Worm (Caenorhabditis elegans) whole organism, L1 larva: ENCODE results near the gene nduf-11.

Experiments
- efl-3 ChIP-seq: fragments of 200-800 bp; sonication (Bioruptor generic); optimal IDR thresholded peaks from 2 replicates; lab custom pipeline; 2018; ENCODE audit warnings: mild to moderate bottlenecking, missing genetic modification characterization, missing compliant biosample characterization
- jun-1 ChIP-seq: fragments of 150-350 bp; optimal IDR thresholded peaks from 2 replicates; lab custom pipeline; 2014; ENCODE audit warnings: missing biosample characterization, missing genetic modification reagents, missing genetic modification characterization
- lir-3 ChIP-seq: sonication (generic microtip); optimal IDR thresholded peaks from 2 replicates; lab custom pipeline; 2016; ENCODE audit warnings: mild to moderate bottlenecking, missing genetic modification characterization, moderate library complexity, missing compliant biosample characterization; ENCODE audit not compliant: poor library complexity
- mdl-1 ChIP-seq, 2 experiments: fragments of 150-350 bp; optimal IDR thresholded peaks; 2 replicates each; lab custom pipeline; 2014 to 2017; ENCODE audit warnings: missing biosample characterization in 2 of 2, missing genetic modification characterization in 2 of 2, inconsistent platforms in 1 of 2
- nhr-11 ChIP-seq: fragments of 150-350 bp; optimal IDR thresholded peaks from 2 replicates; lab custom pipeline; 2014; ENCODE audit warnings: missing biosample characterization, missing genetic modification characterization
- nhr-28 ChIP-seq: fragments of 150-350 bp; optimal IDR thresholded peaks from 2 replicates; lab custom pipeline; 2014; ENCODE audit warnings: missing biosample characterization, missing genetic modification characterization
- nhr-71 ChIP-seq: sonication (generic microtip); optimal IDR thresholded peaks from 2 replicates; lab custom pipeline; 2016; ENCODE audit warnings: mild to moderate bottlenecking, missing genetic modification characterization, moderate library complexity, missing compliant biosample characterization
- nhr-76 ChIP-seq: sonication (generic microtip); optimal IDR thresholded peaks from 2 replicates; lab custom pipeline; 2017; ENCODE audit warnings: missing biosample characterization, missing genetic modification characterization
- nhr-85 ChIP-seq: sonication (generic microtip); peaks from one replicate; lab custom pipeline; 2016; ENCODE audit warnings: missing genetic modification characterization, inconsistent platforms, missing compliant biosample characterization
- unc-62 ChIP-seq: fragments of 150-350 bp; optimal IDR thresholded peaks from 2 replicates; lab custom pipeline; 2014; ENCODE audit warnings: missing biosample characterization, missing genetic modification reagents, missing genetic modification characterization
- ztf-11 ChIP-seq, 2 experiments: sonication (generic microtip); optimal IDR thresholded peaks; 2 replicates each; lab custom pipeline; 2016 to 2017; ENCODE audit warnings: missing genetic modification characterization in 2 of 2, missing biosample characterization in 1 of 2, missing compliant biosample characterization in 1 of 2

DNA sequence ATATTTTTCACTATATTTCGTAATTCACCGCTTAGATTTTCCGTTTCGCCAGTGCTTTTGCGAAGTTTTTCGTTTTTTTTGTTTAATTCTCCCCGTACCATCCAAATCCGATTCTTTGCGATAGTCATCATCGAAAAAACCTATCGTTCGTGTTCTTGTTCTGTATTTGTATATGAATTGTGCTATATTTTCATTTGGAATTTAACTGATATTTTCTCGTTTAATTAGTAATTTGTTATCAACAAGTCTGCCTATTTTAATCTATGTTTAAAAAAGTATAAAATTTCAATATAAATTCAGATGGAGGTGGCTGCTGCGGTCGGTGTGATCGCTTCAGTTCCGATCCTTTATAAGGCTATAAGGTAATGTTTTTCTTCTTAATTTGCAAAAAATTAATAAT is 42.8 kb downstream of the nduf-11 start, which contains the start of gene samp-1:
- TF ChIP-seq ztf-11 (tag; optimal IDR thresholded peaks at IDR 0.05; lab: Kevin White, UChicago) (no peak), unc-62 (GFP tag; lab: Kevin White, UChicago) (no peak), nhr-71 (tag; lab: Kevin White, UChicago) (no peak), efl-3 (GFP tag; lab: Kevin White, UChicago) (no peak), nhr-11 (tag; lab: Kevin White, UChicago) (no peak), nhr-85 (tag; lab: Kevin White, UChicago) (no peak), jun-1 (tag; lab: Kevin White, UChicago) (no peak), nhr-76 (tag; lab: Kevin White, UChicago) (no peak), mdl-1 (tag; optimal IDR thresholded peaks at IDR 0.05; lab: Kevin White, UChicago) (no peak), nhr-28 (tag; lab: Kevin White, UChicago) (no peak), lir-3 (tag; lab: Kevin White, UChicago) (no peak)
